Fruit fly (Drosophila melanogaster) whole organism, adult: ENCODE measurements around the gene Bsg.

Experiments used
- CG11617 ChIP-seq: fragments of 200-800 bp; sonication (Bioruptor generic); optimal IDR thresholded peaks from 2 replicates; lab custom pipeline; 2017; ENCODE audit warnings: mild to moderate bottlenecking, missing biosample characterization, missing genetic modification reagents, missing genetic modification characterization
- CG12768 ChIP-seq: fragments of 200-800 bp; sonication (Bioruptor generic); optimal IDR thresholded peaks from 2 replicates; lab custom pipeline; 2017; ENCODE audit warnings: missing biosample characterization, missing genetic modification characterization, mild to moderate bottlenecking, moderate library complexity, missing genetic modification reagents
- CG14711 ChIP-seq: fragments of 200-800 bp; sonication (Bioruptor generic); optimal IDR thresholded peaks from 2 replicates; lab custom pipeline; 2018; ENCODE audit warnings: missing biosample characterization, mild to moderate bottlenecking, missing genetic modification characterization, moderate library complexity
- CG33017 ChIP-seq: fragments of 200-800 bp; sonication (Bioruptor generic); optimal IDR thresholded peaks from 2 replicates; lab custom pipeline; 2018; ENCODE audit warnings: missing biosample characterization, mild to moderate bottlenecking, missing genetic modification characterization, moderate library complexity
- Clk ChIP-seq: fragments of 200-800 bp; sonication (Bioruptor generic); optimal IDR thresholded peaks from 2 replicates; lab custom pipeline; 2017; ENCODE audit warnings: missing biosample characterization, missing genetic modification characterization
- Crg-1 ChIP-seq: fragments of 200-800 bp; sonication (Bioruptor generic); optimal IDR thresholded peaks from 2 replicates; lab custom pipeline; 2016; ENCODE audit warnings: missing biosample characterization, missing genetic modification characterization
- cic ChIP-seq: fragments of 200-800 bp; sonication (Bioruptor generic); optimal IDR thresholded peaks from 2 replicates; lab custom pipeline; 2017; ENCODE audit warnings: missing biosample characterization, mild to moderate bottlenecking, missing genetic modification characterization, moderate library complexity
- kay ChIP-seq: fragments of 200-800 bp; sonication (Bioruptor generic); peaks from one replicate; lab custom pipeline; 2016; ENCODE audit warnings: missing biosample characterization, missing genetic modification characterization, borderline replicate concordance
- ovo ChIP-seq: fragments of 200-800 bp; sonication (Bioruptor generic); optimal IDR thresholded peaks from 2 replicates; lab custom pipeline; 2016; ENCODE audit warnings: missing biosample characterization, missing genetic modification characterization

dm6 chr2L:8143947-8144346 lies 60.7 kb downstream of the Bsg start, which contains the start of gene CG42762:
- no peak for TF ChIP-seq ovo
- TF ChIP-seq Clk (GFP tag; lab: Kevin White, UChicago) = no peak
- no peak for TF ChIP-seq CG33017 (tag; lab: Kevin White, UChicago)
- TF ChIP-seq Crg-1 (GFP tag; lab: Kevin White, UChicago) = no peak
- no peak for TF ChIP-seq CG12768 (GFP tag; lab: Kevin White, UChicago)
- TF ChIP-seq kay (GFP tag; lab: Kevin White, UChicago) = no peak
- TF ChIP-seq CG14711 = no peak
- TF ChIP-seq CG11617 = no peak
- TF ChIP-seq cic (GFP tag; lab: Kevin White, UChicago) = no peak
